Fruit fly (Drosophila melanogaster) whole organism, embryonic: ENCODE measurements around the gene Cp18.

Source experiments
- Atf6 ChIP-seq: fragments of 200-800 bp; sonication (Bioruptor generic); IDR thresholded peaks from 2 replicates; pipeline ENCODE4 v1.3.6; 2022; ENCODE audit warnings: missing biosample characterization, missing genetic modification characterization
- CG10209 ChIP-seq: fragments of 200-800 bp; sonication (Bioruptor generic); optimal IDR thresholded peaks from 3 replicates; lab custom pipeline; 2017; ENCODE audit warnings: missing biosample characterization, mild to moderate bottlenecking, missing genetic modification characterization, missing genetic modification reagents
- CG12391 ChIP-seq: fragments of 200-800 bp; sonication (Bioruptor generic); optimal IDR thresholded peaks from 3 replicates; lab custom pipeline; 2018; ENCODE audit warnings: missing biosample characterization, mild to moderate bottlenecking, missing genetic modification characterization, moderate library complexity
- CG12769 ChIP-seq: fragments of 200-800 bp; sonication (Bioruptor generic); optimal IDR thresholded peaks from 2 replicates; lab custom pipeline; 2019; ENCODE audit warnings: missing biosample characterization, mild to moderate bottlenecking, missing genetic modification characterization, moderate library complexity
- CG15011 ChIP-seq: fragments of 200-800 bp; sonication (Bioruptor generic); optimal IDR thresholded peaks from 3 replicates; lab custom pipeline; 2018; ENCODE audit warnings: missing biosample characterization, mild to moderate bottlenecking, missing genetic modification characterization
- CG1529 ChIP-seq: fragments of 200-800 bp; sonication (Bioruptor generic); optimal IDR thresholded peaks from 3 replicates; lab custom pipeline; 2018; ENCODE audit warnings: missing biosample characterization, missing genetic modification characterization
- CG17612 ChIP-seq: fragments of 200-800 bp; sonication (Bioruptor generic); IDR thresholded peaks from 2 replicates; pipeline ENCODE4 v1.3.6; 2022; ENCODE audit warnings: missing biosample characterization, missing genetic modification characterization
- CG18011 ChIP-seq: fragments of 200-800 bp; sonication (Bioruptor generic); optimal IDR thresholded peaks from 2 replicates; lab custom pipeline; 2017; ENCODE audit warnings: missing biosample characterization, missing genetic modification characterization, mild to moderate bottlenecking, moderate library complexity, missing genotype
- CG1832 ChIP-seq: fragments of 200-800 bp; sonication (Bioruptor generic); optimal IDR thresholded peaks from 2 replicates; lab custom pipeline; 2017; ENCODE audit warnings: missing biosample characterization, mild to moderate bottlenecking, missing genetic modification characterization, inconsistent platforms
- CG2116 ChIP-seq: fragments of 200-800 bp; sonication (Bioruptor generic); optimal IDR thresholded peaks from 3 replicates; lab custom pipeline; 2018; ENCODE audit warnings: missing biosample characterization, mild to moderate bottlenecking, missing genetic modification characterization
- CG2875 ChIP-seq: fragments of 200-800 bp; sonication (Bioruptor generic); optimal IDR thresholded peaks from 2 replicates; lab custom pipeline; 2017; ENCODE audit warnings: missing biosample characterization, mild to moderate bottlenecking, missing genetic modification characterization, missing genetic modification reagents
- CG34376 ChIP-seq: fragments of 200-800 bp; sonication (Bioruptor generic); optimal IDR thresholded peaks from 2 replicates; lab custom pipeline; 2018; ENCODE audit warnings: missing biosample characterization, mild to moderate bottlenecking, missing genetic modification characterization
- CG3838 ChIP-seq: fragments of 200-800 bp; sonication (Bioruptor generic); optimal IDR thresholded peaks from 3 replicates; lab custom pipeline; 2016; ENCODE audit warnings: missing biosample characterization, missing genetic modification characterization
- CG6175 ChIP-seq: fragments of 200-800 bp; sonication (Bioruptor generic); IDR thresholded peaks from 3 replicates; pipeline ENCODE4 v1.3.6; 2022; ENCODE audit warnings: missing biosample characterization, missing genetic modification characterization
- CG7928 ChIP-seq: fragments of 200-800 bp; sonication (Bioruptor generic); optimal IDR thresholded peaks from 2 replicates; lab custom pipeline; 2017; ENCODE audit warnings: missing biosample characterization, mild to moderate bottlenecking, missing genetic modification characterization
- CG9437 ChIP-seq: fragments of 200-800 bp; sonication (Bioruptor generic); optimal IDR thresholded peaks from 2 replicates; lab custom pipeline; 2018; ENCODE audit warnings: missing biosample characterization, mild to moderate bottlenecking, missing genetic modification characterization
- CG9609 ChIP-seq: fragments of 200-800 bp; sonication (Bioruptor generic); optimal IDR thresholded peaks from 3 replicates; lab custom pipeline; 2016; ENCODE audit warnings: missing biosample characterization, missing genetic modification characterization
- CG9817 ChIP-seq: fragments of 200-800 bp; sonication (Bioruptor generic); optimal IDR thresholded peaks from 2 replicates; lab custom pipeline; 2018; ENCODE audit warnings: missing biosample characterization, mild to moderate bottlenecking, missing genetic modification characterization, moderate library complexity
- Chrac-16 ChIP-seq: fragments of 200-800 bp; sonication (Bioruptor generic); optimal IDR thresholded peaks from 3 replicates; lab custom pipeline; 2016; ENCODE audit warnings: missing biosample characterization, missing genetic modification characterization
- CrebB ChIP-seq: fragments of 200-800 bp; sonication (Bioruptor generic); optimal IDR thresholded peaks from 3 replicates; lab custom pipeline; 2018; ENCODE audit warnings: missing biosample characterization, mild to moderate bottlenecking, missing genetic modification characterization
- Dll ChIP-seq: fragments of 200-800 bp; sonication (Bioruptor generic); IDR thresholded peaks from 4 replicates; pipeline ENCODE4 v1.3.6; 2022; ENCODE audit warnings: missing biosample characterization, missing genetic modification characterization; ENCODE audit not compliant: partially characterized antibody
- ERR ChIP-seq: fragments of 200-800 bp; sonication (Bioruptor generic); optimal IDR thresholded peaks from 2 replicates; lab custom pipeline; 2016; ENCODE audit warnings: missing biosample characterization, missing genetic modification characterization
- Ets97D ChIP-seq: fragments of 200-800 bp; sonication (Bioruptor generic); optimal IDR thresholded peaks from 3 replicates; lab custom pipeline; 2016; ENCODE audit warnings: missing biosample characterization, missing genetic modification characterization
- HHEX ChIP-seq: fragments of 200-800 bp; sonication (Bioruptor generic); optimal IDR thresholded peaks from 3 replicates; lab custom pipeline; 2017; ENCODE audit warnings: missing biosample characterization, mild to moderate bottlenecking, missing genetic modification characterization, missing genetic modification reagents
- HLH54F ChIP-seq: fragments of 200-800 bp; sonication (Bioruptor generic); optimal IDR thresholded peaks from 3 replicates; lab custom pipeline; 2016; ENCODE audit warnings: missing biosample characterization, missing genetic modification characterization
- MTF-1 ChIP-seq: fragments of 200-800 bp; sonication (Bioruptor generic); optimal IDR thresholded peaks from 2 replicates; lab custom pipeline; 2018; ENCODE audit warnings: missing biosample characterization, mild to moderate bottlenecking, missing genetic modification characterization, borderline replicate concordance
- Max ChIP-seq: fragments of 200-800 bp; sonication (Bioruptor generic); optimal IDR thresholded peaks from 2 replicates; lab custom pipeline; 2016; ENCODE audit warnings: missing biosample characterization, mild to moderate bottlenecking, missing genetic modification characterization
- Meics ChIP-seq: fragments of 200-800 bp; sonication (Bioruptor generic); optimal IDR thresholded peaks from 2 replicates; lab custom pipeline; 2017; ENCODE audit warnings: missing biosample characterization, mild to moderate bottlenecking, missing genetic modification characterization
- Mes4 ChIP-seq: fragments of 200-800 bp; sonication (Bioruptor generic); optimal IDR thresholded peaks from 2 replicates; lab custom pipeline; 2016; ENCODE audit warnings: missing biosample characterization, missing genetic modification characterization
- NfI ChIP-seq: fragments of 200-800 bp; sonication (Bioruptor generic); optimal IDR thresholded peaks from 3 replicates; lab custom pipeline; 2018; ENCODE audit warnings: missing biosample characterization, mild to moderate bottlenecking, missing genetic modification characterization, moderate library complexity
- PHDP ChIP-seq: fragments of 200-800 bp; sonication (Bioruptor generic); optimal IDR thresholded peaks from 3 replicates; lab custom pipeline; 2018; ENCODE audit warnings: missing biosample characterization, mild to moderate bottlenecking, missing genetic modification characterization, moderate library complexity
- ac ChIP-seq: fragments of 200-800 bp; sonication (Bioruptor generic); optimal IDR thresholded peaks from 3 replicates; lab custom pipeline; 2017; ENCODE audit warnings: missing biosample characterization, mild to moderate bottlenecking, missing genetic modification characterization
- ash1 ChIP-seq: fragments of 200-800 bp; sonication (Bioruptor generic); optimal IDR thresholded peaks from 2 replicates; lab custom pipeline; 2018; ENCODE audit warnings: missing biosample characterization, mild to moderate bottlenecking, missing genetic modification characterization
- esg ChIP-seq: fragments of 200-800 bp; sonication (Bioruptor generic); conservative IDR thresholded peaks from 2 replicates; pipeline ENCODE4 v1.3.6; 2022; ENCODE audit warnings: missing biosample characterization, missing genetic modification characterization
- exex ChIP-seq: fragments of 200-800 bp; sonication (Bioruptor generic); optimal IDR thresholded peaks from 4 replicates; lab custom pipeline; 2018; ENCODE audit warnings: missing biosample characterization, mild to moderate bottlenecking, missing genetic modification characterization, moderate library complexity
- ftz-f1 ChIP-seq: fragments of 200-800 bp; sonication (Bioruptor generic); optimal IDR thresholded peaks from 2 replicates; lab custom pipeline; 2016; ENCODE audit warnings: missing biosample characterization, missing genetic modification characterization
- ham ChIP-seq: fragments of 200-800 bp; sonication (Bioruptor generic); IDR thresholded peaks from 2 replicates; pipeline ENCODE4 v1.3.6; 2022; ENCODE audit warnings: missing biosample characterization, missing genetic modification characterization
- jumu ChIP-seq: fragments of 200-800 bp; sonication (Bioruptor generic); optimal IDR thresholded peaks from 3 replicates; lab custom pipeline; 2016; ENCODE audit warnings: missing biosample characterization, missing genetic modification characterization
- kay ChIP-seq: fragments of 200-800 bp; sonication (Bioruptor generic); optimal IDR thresholded peaks from 2 replicates; lab custom pipeline; 2016; ENCODE audit warnings: missing biosample characterization, missing genetic modification characterization
- lilli ChIP-seq: fragments of 200-800 bp; sonication (Bioruptor generic); optimal IDR thresholded peaks from 3 replicates; lab custom pipeline; 2016; ENCODE audit warnings: missing biosample characterization, missing genetic modification characterization
- lola ChIP-seq, 3 experiments: fragments of >200 bp in 2 of 3; fragments of 200-800 bp in 1 of 3; sonication (Bioruptor generic) in 1 of 3; optimal IDR thresholded peaks; 2 replicates each; lab custom pipeline; 2017 to 2019; ENCODE audit warnings: missing biosample characterization in 3 of 3, missing genetic modification characterization in 3 of 3, mild to moderate bottlenecking in 1 of 3, moderate library complexity in 1 of 3
- pnt ChIP-seq: fragments of 200-800 bp; sonication (Bioruptor generic); optimal IDR thresholded peaks from 3 replicates; lab custom pipeline; 2016; ENCODE audit warnings: missing biosample characterization, missing genetic modification characterization
- pzg ChIP-seq: fragments of 200-800 bp; sonication (Bioruptor generic); optimal IDR thresholded peaks from 3 replicates; lab custom pipeline; 2018; ENCODE audit warnings: missing biosample characterization, mild to moderate bottlenecking, missing genetic modification characterization, moderate library complexity
- tin ChIP-seq: fragments of 200-800 bp; sonication (Bioruptor generic); optimal IDR thresholded peaks from 3 replicates; lab custom pipeline; 2016; ENCODE audit warnings: missing biosample characterization, missing genetic modification characterization
- tll ChIP-seq, 2 experiments: fragments of 200-800 bp in 1 of 2; fragments of >200 bp in 1 of 2; sonication (Bioruptor generic) in 1 of 2; optimal IDR thresholded peaks; 2 replicates each; lab custom pipeline; 2017 to 2019; ENCODE audit warnings: missing biosample characterization in 2 of 2, missing genetic modification characterization in 2 of 2, mild to moderate bottlenecking in 1 of 2, moderate library complexity in 1 of 2
- tna ChIP-seq: fragments of 200-800 bp; sonication (Bioruptor generic); IDR thresholded peaks from 2 replicates; pipeline ENCODE4 v1.3.6; 2022; ENCODE audit warnings: missing biosample characterization, missing genetic modification characterization; ENCODE audit not compliant: partially characterized antibody
- trh ChIP-seq: fragments of 200-800 bp; sonication (Bioruptor generic); optimal IDR thresholded peaks from 2 replicates; lab custom pipeline; 2016; ENCODE audit warnings: missing biosample characterization, missing genetic modification characterization
- wek ChIP-seq: fragments of 200-800 bp; sonication (Bioruptor generic); optimal IDR thresholded peaks from 3 replicates; lab custom pipeline; 2018; ENCODE audit warnings: missing biosample characterization, mild to moderate bottlenecking, missing genetic modification characterization, moderate library complexity

The Cp18 gene

dm6 chr3L:8772998-8773684, 46.5 kb downstream of the Cp18 start (continued):
- no peak; the same call in 1 of the 2 replicates for TF ChIP-seq CG17612 (GFP tag; lab: Robert Waterston, UW)
- peak; percentile 3 for TF ChIP-seq ERR (GFP tag; lab: Kevin White, UChicago)
- TF ChIP-seq ash1 (GFP tag; lab: Kevin White, UChicago) = no peak
- peak; percentile 73 for TF ChIP-seq NfI
- no peak for TF ChIP-seq exex (tag; lab: Kevin White, UChicago)
- TF ChIP-seq jumu = peak; percentile 19
- TF ChIP-seq CG10209 (GFP tag; lab: Kevin White, UChicago) = peak; percentile 71
- no peak for TF ChIP-seq pzg (GFP tag; lab: Kevin White, UChicago)
- peak; percentile 76 for TF ChIP-seq CG1529 (GFP tag; lab: Kevin White, UChicago)
- no peak for TF ChIP-seq ac (GFP tag; lab: Kevin White, UChicago)
- peak; percentile 22 for TF ChIP-seq CG9609 (GFP tag; lab: Kevin White, UChicago)
- peak; percentile 33 for TF ChIP-seq wek (GFP tag; lab: Kevin White, UChicago)
- peak; percentile 23 for TF ChIP-seq pnt (GFP tag; lab: Kevin White, UChicago)
- TF ChIP-seq MTF-1 (GFP tag; lab: Kevin White, UChicago) = no peak
- no peak for TF ChIP-seq Dll (GFP tag; lab: Robert Waterston, UW)
- TF ChIP-seq PHDP (tag; lab: Kevin White, UChicago) = peak; percentile 86
- TF ChIP-seq tll (GFP tag; optimal IDR thresholded peaks at IDR 0.05; lab: Kevin White, UChicago) = no peak
- TF ChIP-seq HHEX (GFP tag; lab: Kevin White, UChicago) = peak; percentile 8
- no peak for TF ChIP-seq CG15011 (GFP tag; lab: Kevin White, UChicago)
- peak; percentile 71 for TF ChIP-seq CG2875 (GFP tag; lab: Kevin White, UChicago)
- TF ChIP-seq tna (GFP tag; lab: Robert Waterston, UW) = no peak
- TF ChIP-seq Atf6 (GFP tag; lab: Robert Waterston, UW) = peak; percentile 60; the same call in 1 of the 2 replicates
- TF ChIP-seq trh (GFP tag; lab: Kevin White, UChicago) = peak; percentile 35
- peak in 1 of 3 experiments; percentile 87 for TF ChIP-seq lola (GFP tag; optimal IDR thresholded peaks at IDR 0.05; lab: Kevin White, UChicago)
- no peak for TF ChIP-seq kay
- TF ChIP-seq CG12769 (tag; lab: Kevin White, UChicago) = peak; percentile 71
- TF ChIP-seq CG18011 = peak; percentile 2
- no peak for TF ChIP-seq HLH54F (GFP tag; lab: Kevin White, UChicago)
- TF ChIP-seq Ets97D (GFP tag; lab: Kevin White, UChicago) = no peak
- no peak for TF ChIP-seq CG1832 (GFP tag; lab: Kevin White, UChicago)
- no peak for TF ChIP-seq ham (GFP tag; lab: Robert Waterston, UW)
- TF ChIP-seq lilli = peak; percentile 46
- TF ChIP-seq Mes4 (GFP tag; lab: Kevin White, UChicago) = peak; percentile 66
- TF ChIP-seq CrebB = peak; percentile 62
- TF ChIP-seq Max (GFP tag; lab: Kevin White, UChicago) = no peak
- TF ChIP-seq CG3838 (GFP tag; lab: Kevin White, UChicago) = no peak
- peak; percentile 68 for TF ChIP-seq esg (GFP tag; lab: Robert Waterston, UW)
- no peak for TF ChIP-seq CG6175 (GFP tag; lab: Robert Waterston, UW)
- TF ChIP-seq CG9817 = peak; percentile 39
- peak; percentile 35 for TF ChIP-seq CG2116 (GFP tag; lab: Kevin White, UChicago)
- TF ChIP-seq CG9437 (GFP tag; lab: Kevin White, UChicago) = peak; percentile 52
- no peak for TF ChIP-seq CG34376 (GFP tag; lab: Kevin White, UChicago)
- peak; percentile 55 for TF ChIP-seq tin (GFP tag; lab: Kevin White, UChicago)
- TF ChIP-seq CG12391 (tag; lab: Kevin White, UChicago) = peak; percentile 85
- TF ChIP-seq CG7928 (GFP tag; lab: Kevin White, UChicago) = no peak
- TF ChIP-seq ftz-f1 (GFP tag; lab: Kevin White, UChicago) = no peak
- peak; percentile 17 for TF ChIP-seq Meics (GFP tag; lab: Kevin White, UChicago)
- TF ChIP-seq Chrac-16 = peak; percentile 54
